Fruit fly (Drosophila melanogaster) whole organism, prepupa: Measurements from ENCODE around the gene CG10874.

ENCODE experiments used
- Blimp-1 ChIP-seq: fragments of 200-800 bp; sonication (Bioruptor generic); optimal IDR thresholded peaks from 3 replicates; lab custom pipeline; 2017; ENCODE audit warnings: missing biosample characterization, missing genetic modification characterization, mild to moderate bottlenecking, moderate library complexity, missing genetic modification reagents
- CG10669 ChIP-seq: fragments of 200-800 bp; sonication (Bioruptor generic); optimal IDR thresholded peaks from 3 replicates; lab custom pipeline; 2018; ENCODE audit warnings: missing biosample characterization, mild to moderate bottlenecking, missing genetic modification characterization, moderate library complexity
- CG11294 ChIP-seq: fragments of 200-800 bp; sonication (Bioruptor generic); IDR thresholded peaks from 2 replicates; pipeline ENCODE4 v1.3.6; 2022; ENCODE audit warnings: missing biosample characterization, missing genetic modification characterization
- CG11902 ChIP-seq: fragments of 200-800 bp; sonication (Bioruptor generic); optimal IDR thresholded peaks from 3 replicates; lab custom pipeline; 2016; ENCODE audit warnings: missing biosample characterization, missing genetic modification characterization
- CG1621 ChIP-seq: fragments of 200-800 bp; sonication (Bioruptor generic); optimal IDR thresholded peaks from 3 replicates; lab custom pipeline; 2018; ENCODE audit warnings: missing biosample characterization, mild to moderate bottlenecking, missing genetic modification characterization
- CG16779 ChIP-seq: fragments of 200-800 bp; sonication (Bioruptor generic); optimal IDR thresholded peaks from 3 replicates; lab custom pipeline; 2017; ENCODE audit warnings: missing biosample characterization, mild to moderate bottlenecking, missing genetic modification characterization
- CG3032 ChIP-seq: fragments of 200-800 bp; optimal IDR thresholded peaks from 2 replicates; lab custom pipeline; 2019; ENCODE audit warnings: missing biosample characterization, mild to moderate bottlenecking, missing genetic modification characterization, moderate library complexity
- CG31627 ChIP-seq: fragments of 200-800 bp; sonication (Bioruptor generic); optimal IDR thresholded peaks from 3 replicates; lab custom pipeline; 2016; ENCODE audit warnings: missing biosample characterization, missing genetic modification characterization
- CG32006 ChIP-seq: fragments of 200-800 bp; sonication (Bioruptor generic); optimal IDR thresholded peaks from 3 replicates; lab custom pipeline; 2017; ENCODE audit warnings: missing biosample characterization, mild to moderate bottlenecking, missing genetic modification characterization
- CG34406 ChIP-seq: fragments of 200-800 bp; sonication (Bioruptor generic); optimal IDR thresholded peaks from 3 replicates; lab custom pipeline; 2016; ENCODE audit warnings: missing biosample characterization, missing genetic modification characterization
- CG3919 ChIP-seq: fragments of 200-800 bp; sonication (Bioruptor generic); optimal IDR thresholded peaks from 3 replicates; lab custom pipeline; 2016; ENCODE audit warnings: missing biosample characterization, missing genetic modification characterization
- CG4318 ChIP-seq: fragments of 200-800 bp; sonication (Bioruptor generic); optimal IDR thresholded peaks from 3 replicates; lab custom pipeline; 2017; ENCODE audit warnings: missing biosample characterization, mild to moderate bottlenecking, missing genetic modification characterization
- CG6163 ChIP-seq: fragments of 200-800 bp; sonication (Bioruptor generic); IDR thresholded peaks from 3 replicates; pipeline ENCODE4 v1.3.6; 2022; ENCODE audit warnings: missing biosample characterization, missing genetic modification characterization
- CG6276 ChIP-seq: fragments of 200-800 bp; sonication (Bioruptor generic); optimal IDR thresholded peaks from 2 replicates; lab custom pipeline; 2017; ENCODE audit warnings: missing biosample characterization, mild to moderate bottlenecking, missing genetic modification characterization
- CG6792 ChIP-seq: fragments of 200-800 bp; sonication (Bioruptor generic); optimal IDR thresholded peaks from 3 replicates; lab custom pipeline; 2016; ENCODE audit warnings: missing biosample characterization, missing genetic modification characterization
- CG6808 ChIP-seq: fragments of 200-800 bp; sonication (Bioruptor generic); optimal IDR thresholded peaks from 3 replicates; lab custom pipeline; 2017; ENCODE audit warnings: missing biosample characterization, missing genetic modification characterization, mild to moderate bottlenecking, moderate library complexity, missing genetic modification reagents
- CG6854 ChIP-seq: fragments of 200-800 bp; sonication (Bioruptor generic); optimal IDR thresholded peaks from 2 replicates; lab custom pipeline; 2017; ENCODE audit warnings: missing biosample characterization, mild to moderate bottlenecking, missing genetic modification characterization
- CG7368 ChIP-seq: fragments of 200-800 bp; sonication (Bioruptor generic); optimal IDR thresholded peaks from 3 replicates; lab custom pipeline; 2016; ENCODE audit warnings: missing biosample characterization, missing genetic modification characterization
- CG8632 ChIP-seq: fragments of 200-800 bp; sonication (Bioruptor generic); optimal IDR thresholded peaks from 3 replicates; lab custom pipeline; 2016; ENCODE audit warnings: missing biosample characterization, missing genetic modification characterization
- Eip75B ChIP-seq: fragments of 200-800 bp; sonication (Bioruptor generic); optimal IDR thresholded peaks from 3 replicates; lab custom pipeline; 2016; ENCODE audit warnings: missing biosample characterization, missing genetic modification characterization
- Eip78C ChIP-seq: fragments of 200-800 bp; sonication (Bioruptor generic); peaks from one replicate; lab custom pipeline; 2016; ENCODE audit warnings: missing biosample characterization, missing genetic modification characterization
- Eip93F ChIP-seq: fragments of 200-800 bp; sonication (Bioruptor generic); optimal IDR thresholded peaks from 2 replicates; lab custom pipeline; 2016; ENCODE audit warnings: missing biosample characterization, mild to moderate bottlenecking, missing genetic modification characterization
- Ets21C ChIP-seq: fragments of 200-800 bp; sonication (Bioruptor generic); optimal IDR thresholded peaks from 3 replicates; lab custom pipeline; 2016; ENCODE audit warnings: missing biosample characterization, missing genetic modification characterization
- Ets96B ChIP-seq: fragments of 200-800 bp; optimal IDR thresholded peaks from 2 replicates; lab custom pipeline; 2019; ENCODE audit warnings: missing biosample characterization, mild to moderate bottlenecking, missing genetic modification characterization, moderate library complexity
- Gug ChIP-seq: fragments of 200-800 bp; sonication (Bioruptor generic); IDR thresholded peaks from 2 replicates; pipeline ENCODE4 v1.3.6; 2022; ENCODE audit warnings: missing biosample characterization, missing genetic modification characterization
- Hr38 ChIP-seq: sonication (Bioruptor generic); optimal IDR thresholded peaks from 2 replicates; lab custom pipeline; 2016; ENCODE audit warnings: missing biosample characterization, missing genetic modification characterization
- Hr39 ChIP-seq: fragments of 200-800 bp; sonication (Bioruptor generic); optimal IDR thresholded peaks from 2 replicates; lab custom pipeline; 2016; ENCODE audit warnings: missing biosample characterization, missing genetic modification characterization
- Hr4 ChIP-seq: fragments of 200-800 bp; sonication (Bioruptor generic); optimal IDR thresholded peaks from 3 replicates; lab custom pipeline; 2016; ENCODE audit warnings: missing biosample characterization, missing genetic modification characterization
- Lpt ChIP-seq: fragments of 200-800 bp; sonication (Bioruptor generic); optimal IDR thresholded peaks from 3 replicates; lab custom pipeline; 2016; ENCODE audit warnings: missing biosample characterization, missing genetic modification characterization
- OdsH ChIP-seq: fragments of 200-800 bp; sonication (Bioruptor generic); optimal IDR thresholded peaks from 3 replicates; lab custom pipeline; 2016; ENCODE audit warnings: missing biosample characterization, missing genetic modification characterization
- Sox102F ChIP-seq: fragments of 200-800 bp; sonication (Bioruptor generic); optimal IDR thresholded peaks from 2 replicates; lab custom pipeline; 2016; ENCODE audit warnings: missing biosample characterization, mild to moderate bottlenecking, missing genetic modification characterization
- Sox14 ChIP-seq: fragments of 200-800 bp; sonication (Bioruptor generic); optimal IDR thresholded peaks from 3 replicates; lab custom pipeline; 2016; ENCODE audit warnings: missing biosample characterization, missing genetic modification characterization
- Sox15 ChIP-seq: fragments of 200-800 bp; sonication (Bioruptor generic); optimal IDR thresholded peaks from 3 replicates; lab custom pipeline; 2016; ENCODE audit warnings: missing biosample characterization, missing genetic modification characterization
- acj6 ChIP-seq: fragments of 200-800 bp; sonication (Bioruptor generic); optimal IDR thresholded peaks from 3 replicates; lab custom pipeline; 2016; ENCODE audit warnings: missing biosample characterization, missing genetic modification characterization
- cyc ChIP-seq: fragments of 200-800 bp; sonication (Bioruptor generic); optimal IDR thresholded peaks from 3 replicates; lab custom pipeline; 2016; ENCODE audit warnings: missing biosample characterization, missing genetic modification characterization
- dac ChIP-seq: fragments of 200-800 bp; sonication (Bioruptor generic); optimal IDR thresholded peaks from 2 replicates; lab custom pipeline; 2017; ENCODE audit warnings: missing biosample characterization, mild to moderate bottlenecking, missing genetic modification characterization
- dsx ChIP-seq: fragments of 200-800 bp; optimal IDR thresholded peaks from 3 replicates; lab custom pipeline; 2019; ENCODE audit warnings: missing biosample characterization, mild to moderate bottlenecking, missing genetic modification characterization, moderate library complexity; ENCODE audit not compliant: poor library complexity, severe bottlenecking
- eg ChIP-seq: fragments of 200-800 bp; sonication (Bioruptor generic); IDR thresholded peaks from 3 replicates; pipeline ENCODE4 v1.3.6; 2022; ENCODE audit warnings: missing biosample characterization, missing genetic modification characterization
- esn ChIP-seq: fragments of 200-800 bp; sonication (Bioruptor generic); optimal IDR thresholded peaks from 2 replicates; lab custom pipeline; 2016; ENCODE audit warnings: missing biosample characterization, mild to moderate bottlenecking, missing genetic modification characterization, moderate library complexity
- fd59A ChIP-seq: fragments of 200-800 bp; sonication (Bioruptor generic); optimal IDR thresholded peaks from 2 replicates; lab custom pipeline; 2017; ENCODE audit warnings: missing biosample characterization, mild to moderate bottlenecking, missing genetic modification characterization, missing genetic modification reagents
- fd85E ChIP-seq: fragments of 200-800 bp; sonication (Bioruptor generic); optimal IDR thresholded peaks from 3 replicates; lab custom pipeline; 2016; ENCODE audit warnings: missing biosample characterization, missing genetic modification characterization
- lz ChIP-seq: fragments of 200-800 bp; sonication (Bioruptor generic); optimal IDR thresholded peaks from 3 replicates; lab custom pipeline; 2016; ENCODE audit warnings: missing biosample characterization, missing genetic modification characterization
- net ChIP-seq: fragments of 200-800 bp; sonication (Bioruptor generic); optimal IDR thresholded peaks from 3 replicates; lab custom pipeline; 2016; ENCODE audit warnings: missing biosample characterization, missing genetic modification characterization
- salr ChIP-seq, 2 experiments: fragments of 200-800 bp; sonication (Bioruptor generic); optimal IDR thresholded peaks; 3 replicates each; lab custom pipeline; 2016 to 2018; ENCODE audit warnings: missing biosample characterization in 2 of 2, missing genetic modification characterization in 2 of 2, mild to moderate bottlenecking in 1 of 2
- spab ChIP-seq: fragments of 200-800 bp; sonication (Bioruptor generic); optimal IDR thresholded peaks from 2 replicates; lab custom pipeline; 2017; ENCODE audit warnings: missing biosample characterization, mild to moderate bottlenecking, missing genetic modification characterization, missing genetic modification reagents
- svp ChIP-seq: fragments of 200-800 bp; sonication (Bioruptor generic); peaks from one replicate; lab custom pipeline; 2016; ENCODE audit warnings: missing biosample characterization, missing genetic modification characterization
- topi ChIP-seq: fragments of 200-800 bp; sonication (Bioruptor generic); optimal IDR thresholded peaks from 3 replicates; lab custom pipeline; 2016; ENCODE audit warnings: missing biosample characterization, missing genetic modification characterization
- vri ChIP-seq: fragments of 200-800 bp; sonication (Bioruptor generic); optimal IDR thresholded peaks from 3 replicates; lab custom pipeline; 2016; ENCODE audit warnings: missing biosample characterization, mild to moderate bottlenecking, missing genetic modification characterization

Gene CG10874

dm6 chr2L:2222377-2222776 is 30.2 kb upstream of the CG10874 start (continued):
- TF ChIP-seq CG11902 (GFP tag; lab: Kevin White, UChicago): no peak
- no peak for TF ChIP-seq CG6854 (GFP tag; lab: Kevin White, UChicago)
- no peak for TF ChIP-seq spab (GFP tag; lab: Kevin White, UChicago)
- no peak for TF ChIP-seq CG6792 (GFP tag; lab: Kevin White, UChicago)
- TF ChIP-seq Sox102F: no peak
- TF ChIP-seq CG8632: no peak
- TF ChIP-seq cyc (GFP tag; lab: Kevin White, UChicago): no peak
- TF ChIP-seq Ets21C: no peak
- TF ChIP-seq Hr39 (GFP tag; lab: Kevin White, UChicago): no peak
- no peak for TF ChIP-seq fd85E (GFP tag; lab: Kevin White, UChicago)
- TF ChIP-seq CG10669 (GFP tag; lab: Kevin White, UChicago): no peak
- TF ChIP-seq Sox14 (GFP tag; lab: Kevin White, UChicago): no peak
- TF ChIP-seq Hr4 (GFP tag; lab: Kevin White, UChicago): no peak
- no peak for TF ChIP-seq CG11294
- no peak for TF ChIP-seq topi
- no peak for TF ChIP-seq Hr38 (GFP tag; lab: Kevin White, UChicago)
- TF ChIP-seq esn: no peak
- TF ChIP-seq svp (GFP tag; lab: Kevin White, UChicago): peak; percentile 78
- TF ChIP-seq vri (GFP tag; lab: Kevin White, UChicago): no peak
- no peak for TF ChIP-seq CG7368 (GFP tag; lab: Kevin White, UChicago)
- TF ChIP-seq CG6276 (GFP tag; lab: Kevin White, UChicago): peak; percentile 33

- TF ChIP-seq fd85E (GFP tag; lab: Kevin White, UChicago) (peak; percentile 94), CG6808 (GFP tag; lab: Kevin White, UChicago) (peak; percentile 98), Eip78C (GFP tag; lab: Kevin White, UChicago) (peak; percentile 100), spab (GFP tag; lab: Kevin White, UChicago) (peak; percentile 99), CG34406 (peak; percentile 99), Gug (GFP tag; lab: Robert Waterston, UW) (peak; percentile 99), CG31627 (peak; percentile 97), salr (GFP tag; optimal IDR thresholded peaks at IDR 0.05; lab: Kevin White, UChicago) (peak; percentile 98 to 99), dac (GFP tag; lab: Kevin White, UChicago) (peak; percentile 96), OdsH (GFP tag; lab: Kevin White, UChicago) (peak; percentile 99), CG6163 (GFP tag; lab: Robert Waterston, UW) (peak; percentile 100), Sox102F (peak; percentile 99), vri (GFP tag; lab: Kevin White, UChicago) (peak; percentile 99), CG11294 (peak; percentile 99), CG6854 (GFP tag; lab: Kevin White, UChicago) (peak; percentile 85), Lpt (GFP tag; lab: Kevin White, UChicago) (peak; percentile 98), Eip75B (GFP tag; lab: Kevin White, UChicago) (peak; percentile 99), eg (GFP tag; lab: Robert Waterston, UW) (peak; percentile 100), Blimp-1 (GFP tag; lab: Kevin White, UChicago) (peak; percentile 87), CG3032 (peak; percentile 98), CG7368 (GFP tag; lab: Kevin White, UChicago) (peak; percentile 98), Ets96B (tag; lab: Kevin White, UChicago) (peak; percentile 98), Sox15 (GFP tag; lab: Kevin White, UChicago) (peak; percentile 95), net (peak; percentile 99), Hr39 (GFP tag; lab: Kevin White, UChicago) (peak; percentile 97), CG1621 (tag; lab: Kevin White, UChicago) (peak; percentile 98), acj6 (peak; percentile 98), CG3919 (GFP tag; lab: Kevin White, UChicago) (peak; percentile 99), CG11902 (GFP tag; lab: Kevin White, UChicago) (peak; percentile 95), Ets21C (peak; percentile 95), Eip93F (GFP tag; lab: Kevin White, UChicago) (peak; percentile 95), CG32006 (peak; percentile 99), Sox14 (GFP tag; lab: Kevin White, UChicago) (peak; percentile 99), CG8632 (peak; percentile 99), dsx (GFP tag; lab: Kevin White, UChicago) (peak; percentile 98), fd59A (GFP tag; lab: Kevin White, UChicago) (peak; percentile 99), lz (GFP tag; lab: Kevin White, UChicago) (peak; percentile 98), Hr38 (GFP tag; lab: Kevin White, UChicago) (peak; percentile 85), CG4318 (peak; percentile 96), CG10669 (GFP tag; lab: Kevin White, UChicago) (peak; percentile 99), CG16779 (peak; percentile 98)
Measured at dm6 chr2L:2221649-2222150, 29.5 kb upstream of the CG10874 start.
